Worm (Caenorhabditis elegans): ENCODE results near the gene T07F8.1.

ce11 chrII:7168712-7169111, 20.5 kb downstream of the T07F8.1 start, which contains the start of gene col-36:
- TF ChIP-seq nhr-76 (tag; optimal IDR thresholded peaks at IDR 0.05) (no peak), ztf-11 (tag; optimal IDR thresholded peaks at IDR 0.05) (no peak), nhr-28 (tag; optimal IDR thresholded peaks at IDR 0.05) (no peak), lsy-2 (tag; optimal IDR thresholded peaks at IDR 0.05) (no peak), ama-1 (optimal IDR thresholded peaks at IDR 0.05) (no peak)

Data from whole organism, L1 larva.